Worm (Caenorhabditis elegans) whole organism, mixed stage, embryonic: ENCODE results near the gene K07C11.7.

Experiments used
- ces-1 ChIP-seq: fragments of 150-350 bp; optimal IDR thresholded peaks from 2 replicates; lab custom pipeline; 2014; ENCODE audit warnings: missing biosample characterization, missing genetic modification reagents, missing genetic modification characterization
- elt-3 ChIP-seq: fragments of 150-350 bp; optimal IDR thresholded peaks from 2 replicates; lab custom pipeline; 2014; ENCODE audit warnings: missing biosample characterization, missing genetic modification characterization
- lsy-2 ChIP-seq: fragments of 150-350 bp; optimal IDR thresholded peaks from 2 replicates; lab custom pipeline; 2014; ENCODE audit warnings: missing biosample characterization, missing genetic modification characterization
- nhr-28 ChIP-seq: fragments of 150-350 bp; optimal IDR thresholded peaks from 2 replicates; lab custom pipeline; 2014; ENCODE audit warnings: missing biosample characterization, missing genetic modification characterization
- unc-39 ChIP-seq: fragments of 150-350 bp; optimal IDR thresholded peaks from 2 replicates; lab custom pipeline; 2014; ENCODE audit warnings: missing biosample characterization, missing genetic modification characterization
- unc-62 ChIP-seq: fragments of 150-350 bp; optimal IDR thresholded peaks from 2 replicates; lab custom pipeline; 2014; ENCODE audit warnings: missing biosample characterization, missing genetic modification reagents, missing genetic modification characterization

DNA sequence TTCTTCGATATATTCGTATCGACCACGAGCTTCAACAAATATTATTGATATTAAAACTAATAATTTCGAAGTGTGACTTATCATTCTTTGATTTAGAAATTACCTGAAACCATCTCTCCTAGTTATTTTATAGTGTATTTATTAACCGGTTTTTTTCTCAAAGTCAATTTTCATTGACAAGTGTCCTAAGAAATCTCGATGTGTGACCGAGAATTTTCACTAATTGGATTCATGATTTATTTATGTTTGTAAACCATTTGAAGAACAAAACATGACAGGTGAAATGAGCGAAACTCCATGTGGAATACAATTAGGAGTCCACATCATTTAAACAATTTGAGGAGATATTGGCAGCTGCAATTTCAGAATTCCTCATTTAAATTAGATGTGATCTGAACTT is 49.7 kb upstream of the K07C11.7 start, which contains the start of gene C16D9.8:
- TF ChIP-seq ces-1 (no peak), unc-62 (GFP tag; lab: Kevin White, UChicago) (no peak), nhr-28 (no peak), elt-3 (no peak), unc-39 (tag; lab: Kevin White, UChicago) (no peak), lsy-2 (no peak)
